Fruit fly (Drosophila melanogaster) whole organism, embryonic: ENCODE data around the gene HUWE1.

Experiments
- B-H1 ChIP-seq: fragments of 200-800 bp; sonication (Bioruptor generic); IDR thresholded peaks from 3 replicates; pipeline ENCODE4 v1.3.6; 2022; ENCODE audit warnings: missing biosample characterization, missing genetic modification characterization
- CG10274 ChIP-seq: fragments of 200-800 bp; sonication (Bioruptor generic); optimal IDR thresholded peaks from 3 replicates; lab custom pipeline; 2017; ENCODE audit warnings: missing biosample characterization, mild to moderate bottlenecking, missing genetic modification characterization
- CG11696 ChIP-seq: fragments of 200-800 bp; sonication (Bioruptor generic); IDR thresholded peaks from 2 replicates; pipeline ENCODE4 v1.3.6; 2022; ENCODE audit warnings: missing biosample characterization, missing genetic modification characterization
- CG12104 ChIP-seq: fragments of 200-800 bp; sonication (Bioruptor generic); optimal IDR thresholded peaks from 3 replicates; lab custom pipeline; 2016; ENCODE audit warnings: missing biosample characterization, missing genetic modification characterization
- CG1233 ChIP-seq: fragments of 200-800 bp; sonication (Bioruptor generic); optimal IDR thresholded peaks from 4 replicates; lab custom pipeline; 2018; ENCODE audit warnings: missing biosample characterization, mild to moderate bottlenecking, missing genetic modification characterization
- CG12769 ChIP-seq: fragments of 200-800 bp; sonication (Bioruptor generic); optimal IDR thresholded peaks from 2 replicates; lab custom pipeline; 2019; ENCODE audit warnings: missing biosample characterization, mild to moderate bottlenecking, missing genetic modification characterization, moderate library complexity
- CG15479 ChIP-seq: fragments of 200-800 bp; sonication (Bioruptor generic); optimal IDR thresholded peaks from 3 replicates; lab custom pipeline; 2019; ENCODE audit warnings: missing biosample characterization, mild to moderate bottlenecking, missing genetic modification characterization, moderate library complexity
- CG15696 ChIP-seq: fragments of 200-800 bp; sonication (Bioruptor generic); optimal IDR thresholded peaks from 2 replicates; lab custom pipeline; 2019; ENCODE audit warnings: missing biosample characterization, mild to moderate bottlenecking, missing genetic modification characterization, moderate library complexity
- CG17328 ChIP-seq: fragments of 200-800 bp; sonication (Bioruptor generic); IDR thresholded peaks from 2 replicates; pipeline ENCODE4 v1.3.6; 2022; ENCODE audit warnings: missing biosample characterization, missing genetic modification characterization
- CG2120 ChIP-seq: fragments of 200-800 bp; sonication (Bioruptor generic); optimal IDR thresholded peaks from 3 replicates; lab custom pipeline; 2016; ENCODE audit warnings: missing biosample characterization, missing genetic modification characterization
- CG2202 ChIP-seq: fragments of 200-800 bp; sonication (Bioruptor generic); optimal IDR thresholded peaks from 2 replicates; lab custom pipeline; 2018; ENCODE audit warnings: missing biosample characterization, mild to moderate bottlenecking, missing genetic modification characterization
- CG30403 ChIP-seq: fragments of 200-800 bp; sonication (Bioruptor generic); optimal IDR thresholded peaks from 3 replicates; lab custom pipeline; 2016; ENCODE audit warnings: missing biosample characterization, missing genetic modification characterization
- CG3838 ChIP-seq: fragments of 200-800 bp; sonication (Bioruptor generic); optimal IDR thresholded peaks from 3 replicates; lab custom pipeline; 2016; ENCODE audit warnings: missing biosample characterization, missing genetic modification characterization
- CG4328 ChIP-seq: fragments of 200-800 bp; sonication (Bioruptor generic); optimal IDR thresholded peaks from 3 replicates; lab custom pipeline; 2017; ENCODE audit warnings: missing biosample characterization, missing genetic modification reagents, missing genetic modification characterization
- CG4820 ChIP-seq: fragments of 200-800 bp; sonication (Bioruptor generic); optimal IDR thresholded peaks from 3 replicates; lab custom pipeline; 2016; ENCODE audit warnings: missing biosample characterization, missing genetic modification characterization
- CG6175 ChIP-seq: fragments of 200-800 bp; sonication (Bioruptor generic); IDR thresholded peaks from 3 replicates; pipeline ENCODE4 v1.3.6; 2022; ENCODE audit warnings: missing biosample characterization, missing genetic modification characterization
- CG6254 ChIP-seq: fragments of 200-800 bp; sonication (Bioruptor generic); optimal IDR thresholded peaks from 3 replicates; lab custom pipeline; 2017; ENCODE audit warnings: mild to moderate bottlenecking, missing biosample characterization, missing genetic modification reagents, missing genetic modification characterization
- CG7357 ChIP-seq: fragments of 200-800 bp; sonication (Bioruptor generic); IDR thresholded peaks from 3 replicates; pipeline ENCODE4 v1.3.6; 2022; ENCODE audit warnings: missing biosample characterization, missing genetic modification characterization
- CG7963 ChIP-seq: fragments of 200-800 bp; sonication (Bioruptor generic); IDR thresholded peaks from 3 replicates; pipeline ENCODE4 v1.3.6; 2022; ENCODE audit warnings: missing biosample characterization, missing genetic modification characterization; ENCODE audit not compliant: partially characterized antibody
- CG8478 ChIP-seq: fragments of >200 bp; optimal IDR thresholded peaks from 2 replicates; lab custom pipeline; 2018
- CG9876 ChIP-seq: fragments of 200-800 bp; sonication (Bioruptor generic); optimal IDR thresholded peaks from 2 replicates; lab custom pipeline; 2016; ENCODE audit warnings: missing biosample characterization, missing genetic modification characterization
- D ChIP-seq, 2 experiments: fragments of 200-800 bp in 1 of 2; fragments of >200 bp in 1 of 2; sonication (Bioruptor generic) in 1 of 2; optimal IDR thresholded peaks; 2 replicates in 1 of 2; 3 replicates in 1 of 2; lab custom pipeline; 2017; ENCODE audit warnings: mild to moderate bottlenecking in 1 of 2, missing biosample characterization in 1 of 2, missing genetic modification characterization in 1 of 2, missing genetic modification reagents in 1 of 2
- Deaf1 ChIP-seq: fragments of 200-800 bp; optimal IDR thresholded peaks from 3 replicates; lab custom pipeline; 2019; ENCODE audit warnings: missing biosample characterization, mild to moderate bottlenecking, missing genetic modification characterization, moderate library complexity
- Dip2 ChIP-seq: fragments of 200-800 bp; sonication (Bioruptor generic); IDR thresholded peaks from 2 replicates; pipeline ENCODE4 v1.3.6; 2022; ENCODE audit warnings: missing biosample characterization, missing genetic modification characterization
- Fer2 ChIP-seq: fragments of 200-800 bp; sonication (Bioruptor generic); optimal IDR thresholded peaks from 2 replicates; lab custom pipeline; 2018; ENCODE audit warnings: missing biosample characterization, mild to moderate bottlenecking, missing genetic modification characterization, moderate library complexity
- Gug ChIP-seq: fragments of 200-800 bp; sonication (Bioruptor generic); IDR thresholded peaks from 4 replicates; pipeline ENCODE4 v1.3.6; 2022; ENCODE audit warnings: missing biosample characterization, missing genetic modification characterization
- H15 ChIP-seq: fragments of 200-800 bp; sonication (Bioruptor generic); IDR thresholded peaks from 3 replicates; pipeline ENCODE4 v1.3.6; 2022; ENCODE audit warnings: missing biosample characterization, missing genetic modification characterization
- Hr39 ChIP-seq: fragments of >200 bp; optimal IDR thresholded peaks from 2 replicates; lab custom pipeline; 2017
- Neu2 ChIP-seq: fragments of 200-800 bp; sonication (Bioruptor generic); optimal IDR thresholded peaks from 3 replicates; lab custom pipeline; 2016; ENCODE audit warnings: missing biosample characterization, missing genetic modification characterization, borderline replicate concordance
- Ravus ChIP-seq: fragments of 200-800 bp; sonication (Bioruptor generic); IDR thresholded peaks from 2 replicates; pipeline ENCODE4 v1.3.6; 2022; ENCODE audit warnings: missing biosample characterization, missing genetic modification characterization
- Six4 ChIP-seq: fragments of 200-800 bp; sonication (Bioruptor generic); optimal IDR thresholded peaks from 2 replicates; lab custom pipeline; 2016; ENCODE audit warnings: missing biosample characterization, missing genetic modification characterization
- Xbp1 ChIP-seq: fragments of 200-800 bp; sonication (Bioruptor generic); optimal IDR thresholded peaks from 3 replicates; lab custom pipeline; 2016; ENCODE audit warnings: missing biosample characterization, mild to moderate bottlenecking, missing genetic modification characterization
- Xrp1 ChIP-seq: fragments of 200-800 bp; sonication (Bioruptor generic); IDR thresholded peaks from 2 replicates; pipeline ENCODE4 v1.3.6; 2022; ENCODE audit warnings: missing biosample characterization, missing genetic modification characterization
- ap ChIP-seq: fragments of 200-800 bp; sonication (Bioruptor generic); IDR thresholded peaks from 2 replicates; pipeline ENCODE4 v1.3.6; 2022; ENCODE audit warnings: missing biosample characterization, missing genetic modification characterization
- cg ChIP-seq: fragments of 200-800 bp; sonication (Bioruptor generic); optimal IDR thresholded peaks from 3 replicates; lab custom pipeline; 2019; ENCODE audit warnings: missing biosample characterization, mild to moderate bottlenecking, missing genetic modification characterization, moderate library complexity
- croc ChIP-seq: fragments of 200-800 bp; sonication (Bioruptor generic); conservative IDR thresholded peaks from 3 replicates; pipeline ENCODE4 v1.3.6; 2022; ENCODE audit warnings: missing biosample characterization, missing genetic modification characterization
- danr ChIP-seq: fragments of 200-800 bp; sonication (Bioruptor generic); IDR thresholded peaks from 2 replicates; pipeline ENCODE4 v1.3.6; 2022; ENCODE audit warnings: missing biosample characterization, missing genetic modification characterization
- disco-r ChIP-seq: fragments of 200-800 bp; sonication (Bioruptor generic); optimal IDR thresholded peaks from 2 replicates; lab custom pipeline; 2016; ENCODE audit warnings: missing biosample characterization, missing genetic modification characterization
- emc ChIP-seq: fragments of 200-800 bp; sonication (Bioruptor generic); optimal IDR thresholded peaks from 2 replicates; lab custom pipeline; 2016; ENCODE audit warnings: missing biosample characterization, missing genetic modification characterization
- fd3F ChIP-seq: fragments of 200-800 bp; sonication (Bioruptor generic); optimal IDR thresholded peaks from 2 replicates; lab custom pipeline; 2018; ENCODE audit warnings: missing biosample characterization, mild to moderate bottlenecking, missing genetic modification characterization, moderate library complexity
- h ChIP-seq: fragments of >200 bp; optimal IDR thresholded peaks from 2 replicates; lab custom pipeline; 2017
- knrl ChIP-seq: fragments of 200-800 bp; sonication (Bioruptor generic); IDR thresholded peaks from 3 replicates; pipeline ENCODE4 v1.3.6; 2022; ENCODE audit warnings: missing biosample characterization, missing genetic modification characterization; ENCODE audit not compliant: partially characterized antibody
- lilli ChIP-seq: fragments of 200-800 bp; sonication (Bioruptor generic); optimal IDR thresholded peaks from 3 replicates; lab custom pipeline; 2016; ENCODE audit warnings: missing biosample characterization, missing genetic modification characterization
- mam ChIP-seq: fragments of 200-800 bp; sonication (Bioruptor generic); optimal IDR thresholded peaks from 3 replicates; lab custom pipeline; 2016; ENCODE audit warnings: missing biosample characterization, missing genetic modification characterization
- onecut ChIP-seq: fragments of 200-800 bp; sonication (Bioruptor generic); IDR thresholded peaks from 2 replicates; pipeline ENCODE4 v1.3.6; 2022; ENCODE audit warnings: missing biosample characterization, missing genetic modification characterization
- pfk ChIP-seq: fragments of 200-800 bp; sonication (Bioruptor generic); optimal IDR thresholded peaks from 2 replicates; lab custom pipeline; 2018; ENCODE audit warnings: missing biosample characterization, mild to moderate bottlenecking, missing genetic modification characterization, moderate library complexity
- sens ChIP-seq: fragments of 200-800 bp; sonication (Bioruptor generic); peaks from one replicate; lab custom pipeline; 2016; ENCODE audit warnings: missing biosample characterization, missing genetic modification characterization
- stc ChIP-seq: fragments of 200-800 bp; sonication (Bioruptor generic); IDR thresholded peaks from 2 replicates; pipeline ENCODE4 v1.3.6; 2022; ENCODE audit warnings: missing biosample characterization, missing genetic modification characterization
- twi ChIP-seq: fragments of 200-800 bp; optimal IDR thresholded peaks from 2 replicates; lab custom pipeline; 2019; ENCODE audit warnings: missing biosample characterization, mild to moderate bottlenecking, missing genetic modification characterization, moderate library complexity
- tx ChIP-seq: fragments of 200-800 bp; sonication (Bioruptor generic); optimal IDR thresholded peaks from 2 replicates; lab custom pipeline; 2016; ENCODE audit warnings: missing biosample characterization, missing genetic modification characterization
- vvl ChIP-seq: fragments of 200-800 bp; sonication (Bioruptor generic); IDR thresholded peaks from 2 replicates; pipeline ENCODE4 v1.3.6; 2022; ENCODE audit warnings: missing biosample characterization, missing genetic modification characterization
- z ChIP-seq: fragments of 200-800 bp; sonication (Bioruptor generic); IDR thresholded peaks from 3 replicates; pipeline ENCODE4 v1.3.6; 2022; ENCODE audit warnings: missing biosample characterization, missing genetic modification characterization

The HUWE1 gene

dm6 chrX:15712409-15712808 is at the start of gene HUWE1 (continued):
- no peak for TF ChIP-seq CG6175 (GFP tag; lab: Robert Waterston, UW)
- peak; percentile 82 for TF ChIP-seq knrl
- TF ChIP-seq Deaf1 (tag; lab: Kevin White, UChicago) = no peak
- no peak for TF ChIP-seq CG4328
- no peak for TF ChIP-seq fd3F (GFP tag; lab: Kevin White, UChicago)
- TF ChIP-seq Ravus (GFP tag; lab: Robert Waterston, UW) = no peak
- no peak for TF ChIP-seq CG7357 (GFP tag; lab: Robert Waterston, UW)
- TF ChIP-seq lilli (GFP tag; lab: Kevin White, UChicago) = peak; percentile 47
- no peak for TF ChIP-seq CG12769 (tag; lab: Kevin White, UChicago)
- TF ChIP-seq D (optimal IDR thresholded peaks at IDR 0.05; lab: Kevin White, UChicago) = no peak
- TF ChIP-seq D (GFP tag; optimal IDR thresholded peaks at IDR 0.05; lab: Kevin White, UChicago) = no peak
- TF ChIP-seq Gug (GFP tag; lab: Robert Waterston, UW) = no peak
- no peak for TF ChIP-seq pfk (GFP tag; lab: Kevin White, UChicago)
- no peak for TF ChIP-seq danr (GFP tag; lab: Robert Waterston, UW)
- no peak for TF ChIP-seq CG12104 (GFP tag; lab: Kevin White, UChicago)
- TF ChIP-seq mam (GFP tag; lab: Kevin White, UChicago) = peak; percentile 30
- TF ChIP-seq tx (GFP tag; lab: Kevin White, UChicago) = no peak
- TF ChIP-seq CG10274 (GFP tag; lab: Kevin White, UChicago) = no peak
- no peak for TF ChIP-seq CG8478 (lab: Kevin White, UChicago)
- TF ChIP-seq CG9876 (GFP tag; lab: Kevin White, UChicago) = no peak
- TF ChIP-seq CG17328 = no peak
- TF ChIP-seq, all 482 proteins: peak for 107

- TF ChIP-seq h (lab: Kevin White, UChicago) = no peak
- no peak for TF ChIP-seq CG8478 (lab: Kevin White, UChicago)
- TF ChIP-seq onecut = no peak; the same call in none of the 2 replicates
- TF ChIP-seq croc (GFP tag; lab: Robert Waterston, UW) = peak; percentile 75
- TF ChIP-seq cg (GFP tag; lab: Kevin White, UChicago) = no peak
- TF ChIP-seq CG2202 = peak; percentile 82
- peak; percentile 71 for TF ChIP-seq twi (tag; lab: Kevin White, UChicago)
- no peak for TF ChIP-seq Fer2 (tag; lab: Kevin White, UChicago)
- peak; percentile 48 for TF ChIP-seq Xbp1 (GFP tag; lab: Kevin White, UChicago)
- peak; percentile 58 for TF ChIP-seq CG15479 (GFP tag; lab: Kevin White, UChicago)
- no peak for TF ChIP-seq Hr39 (lab: Kevin White, UChicago)
- TF ChIP-seq CG1233 (GFP tag; lab: Kevin White, UChicago) = peak; percentile 77
- no peak for TF ChIP-seq CG3838
- no peak for TF ChIP-seq CG11696
- no peak for TF ChIP-seq Dip2 (GFP tag; lab: Robert Waterston, UW)
- TF ChIP-seq Deaf1 (tag; lab: Kevin White, UChicago) = peak; percentile 43
- peak; percentile 50; the same call in 1 of the 3 replicates for TF ChIP-seq CG7963 (GFP tag; lab: Robert Waterston, UW)
- TF ChIP-seq CG6254 (GFP tag; lab: Kevin White, UChicago) = peak; percentile 57
- TF ChIP-seq Neu2 (GFP tag; lab: Kevin White, UChicago) = no peak
- no peak for TF ChIP-seq emc (GFP tag; lab: Kevin White, UChicago)
- no peak for TF ChIP-seq stc (GFP tag; lab: Robert Waterston, UW)
- peak; percentile 68 for TF ChIP-seq CG4820 (GFP tag; lab: Kevin White, UChicago)
- TF ChIP-seq disco-r (GFP tag; lab: Kevin White, UChicago) = no peak
- TF ChIP-seq sens (GFP tag; lab: Kevin White, UChicago) = peak; percentile 93
- TF ChIP-seq Six4 (GFP tag; lab: Kevin White, UChicago) = peak; percentile 46
- peak; percentile 91 for TF ChIP-seq Xrp1 (GFP tag; lab: Robert Waterston, UW)
- no peak for TF ChIP-seq z
- TF ChIP-seq vvl = peak; percentile 68
- peak; percentile 95 for TF ChIP-seq CG15696 (tag; lab: Kevin White, UChicago)
- TF ChIP-seq B-H1 = no peak
- TF ChIP-seq CG30403 (GFP tag; lab: Kevin White, UChicago) = peak; percentile 70
- TF ChIP-seq H15 (GFP tag; lab: Robert Waterston, UW) = no peak
- no peak for TF ChIP-seq CG2120 (GFP tag; lab: Kevin White, UChicago)
- no peak for TF ChIP-seq ap
Measured at dm6 chrX:15671026-15671563, 41.3 kb upstream of the HUWE1 start, which contains the start of gene CG15646. Gene CG15646, minus strand, starts transcription at chrX:15671029.
